Fruit fly (Drosophila melanogaster): ENCODE measurements around the gene Aatf.

DNA sequence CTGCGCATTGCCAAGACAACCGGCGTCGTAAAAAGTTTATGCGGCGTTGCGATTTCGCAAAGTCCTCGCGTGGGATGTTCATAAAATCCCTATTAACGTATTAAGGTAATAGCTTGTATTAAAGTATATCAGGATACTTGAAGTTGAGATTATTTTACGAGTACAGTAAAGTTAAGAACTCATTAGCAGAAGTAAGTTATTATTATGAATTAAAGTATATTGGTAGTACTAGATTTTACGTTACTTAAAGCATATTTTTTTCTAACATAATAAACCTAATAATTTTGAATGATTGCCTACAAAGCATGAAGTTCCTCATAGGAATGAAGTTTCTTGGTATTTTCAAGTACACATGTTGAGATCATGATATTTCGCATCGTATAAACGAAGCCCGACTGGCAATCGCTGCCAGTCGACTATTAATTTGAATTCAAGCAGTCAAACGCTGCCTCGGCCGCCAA is 23.6 kb upstream of the Aatf start:
- TF ChIP-seq CG7101 (tag; optimal IDR thresholded peaks at IDR 0.05): no peak
- no peak for TF ChIP-seq Mnt (GFP tag; optimal IDR thresholded peaks at IDR 0.05)
- no peak for TF ChIP-seq kay (GFP tag; ENCODE audit: borderline replicate concordance)
- TF ChIP-seq CG1620 (GFP tag; optimal IDR thresholded peaks at IDR 0.05): no peak
- no peak for TF ChIP-seq toe (GFP tag; optimal IDR thresholded peaks at IDR 0.05)
- no peak for TF ChIP-seq CG5204 (GFP tag; optimal IDR thresholded peaks at IDR 0.05)
- TF ChIP-seq cnc (optimal IDR thresholded peaks at IDR 0.05): no peak
- TF ChIP-seq CG7045 (GFP tag; optimal IDR thresholded peaks at IDR 0.05): no peak
- TF ChIP-seq tj (GFP tag; optimal IDR thresholded peaks at IDR 0.05): no peak
